Worm (Caenorhabditis elegans) whole organism, mixed stage, embryonic: ENCODE data around the gene nlp-70.

Experiments
- M03D4.4 ChIP-seq: sonication (generic microtip); optimal IDR thresholded peaks from 2 replicates; lab custom pipeline; 2017; ENCODE audit warnings: mild to moderate bottlenecking, missing genetic modification characterization, missing compliant biosample characterization
- bed-3 ChIP-seq: fragments of 200-800 bp; sonication (Bioruptor generic); optimal IDR thresholded peaks from 3 replicates; lab custom pipeline; 2018; ENCODE audit warnings: mild to moderate bottlenecking, missing genetic modification characterization, moderate library complexity, missing compliant biosample characterization
- blmp-1 ChIP-seq: fragments of 150-350 bp; optimal IDR thresholded peaks from 2 replicates; lab custom pipeline; 2014; ENCODE audit warnings: missing biosample characterization, missing genetic modification characterization
- ceh-43 ChIP-seq: fragments of 200-800 bp; sonication (Bioruptor generic); optimal IDR thresholded peaks from 2 replicates; lab custom pipeline; 2018; ENCODE audit warnings: mild to moderate bottlenecking, missing genetic modification characterization, moderate library complexity, missing compliant biosample characterization
- ceh-83 ChIP-seq: fragments of 200-800 bp; sonication (Bioruptor generic); optimal IDR thresholded peaks from 2 replicates; lab custom pipeline; 2018; ENCODE audit warnings: mild to moderate bottlenecking, missing genetic modification characterization, missing compliant biosample characterization
- ces-1 ChIP-seq: fragments of 150-350 bp; optimal IDR thresholded peaks from 2 replicates; lab custom pipeline; 2014; ENCODE audit warnings: missing biosample characterization, missing genetic modification reagents, missing genetic modification characterization
- cnd-1 ChIP-seq: fragments of 200-800 bp; sonication (Bioruptor generic); optimal IDR thresholded peaks from 2 replicates; lab custom pipeline; 2018; ENCODE audit warnings: mild to moderate bottlenecking, missing genetic modification characterization, missing compliant biosample characterization
- drap-1 ChIP-seq: fragments of 200-800 bp; sonication (Bioruptor generic); optimal IDR thresholded peaks from 3 replicates; lab custom pipeline; 2018; ENCODE audit warnings: mild to moderate bottlenecking, missing genetic modification characterization, missing compliant biosample characterization
- elt-1 ChIP-seq: sonication (generic microtip); optimal IDR thresholded peaks from 2 replicates; lab custom pipeline; 2017; ENCODE audit warnings: missing genetic modification characterization, mild to moderate bottlenecking, missing compliant biosample characterization, antibody characterized with exemption, moderate library complexity, borderline replicate concordance; ENCODE audit not compliant: insufficient read depth
- elt-3 ChIP-seq: fragments of 150-350 bp; optimal IDR thresholded peaks from 2 replicates; lab custom pipeline; 2014; ENCODE audit warnings: missing biosample characterization, missing genetic modification characterization
- ham-2 ChIP-seq: fragments of 200-800 bp; sonication (Bioruptor generic); optimal IDR thresholded peaks from 2 replicates; lab custom pipeline; 2018; ENCODE audit warnings: mild to moderate bottlenecking, missing genetic modification characterization, missing compliant biosample characterization
- hlh-1 ChIP-seq: fragments of 150-350 bp; optimal IDR thresholded peaks from 2 replicates; lab custom pipeline; 2014; ENCODE audit warnings: missing biosample characterization, missing genetic modification reagents, missing genetic modification characterization
- lin-32 ChIP-seq: fragments of 200-800 bp; sonication (Bioruptor generic); optimal IDR thresholded peaks from 2 replicates; lab custom pipeline; 2018; ENCODE audit warnings: mild to moderate bottlenecking, missing genetic modification characterization, missing compliant biosample characterization
- mab-5 ChIP-seq: fragments of 150-350 bp; optimal IDR thresholded peaks from 2 replicates; lab custom pipeline; 2014; ENCODE audit warnings: missing biosample characterization, missing genetic modification characterization
- mls-2 ChIP-seq: sonication (generic microtip); optimal IDR thresholded peaks from 2 replicates; lab custom pipeline; 2016; ENCODE audit warnings: mild to moderate bottlenecking, missing genetic modification characterization, moderate library complexity, missing compliant biosample characterization
- nhr-12 ChIP-seq: fragments of 150-350 bp; optimal IDR thresholded peaks from 2 replicates; lab custom pipeline; 2014; ENCODE audit warnings: missing biosample characterization, missing genetic modification characterization
- nhr-2 ChIP-seq: fragments of 150-350 bp; optimal IDR thresholded peaks from 2 replicates; lab custom pipeline; 2014; ENCODE audit warnings: missing biosample characterization, missing genetic modification characterization
- nhr-237 ChIP-seq: fragments of 150-350 bp; optimal IDR thresholded peaks from 2 replicates; lab custom pipeline; 2014; ENCODE audit warnings: missing biosample characterization, missing genetic modification characterization
- nhr-76 ChIP-seq: sonication (generic microtip); optimal IDR thresholded peaks from 2 replicates; lab custom pipeline; 2017; ENCODE audit warnings: missing biosample characterization, missing genetic modification characterization
- pha-4 ChIP-seq: fragments of 150-350 bp; optimal IDR thresholded peaks from 2 replicates; lab custom pipeline; 2018; ENCODE audit warnings: missing biosample characterization, missing genetic modification reagents, missing genetic modification characterization
- sem-2 ChIP-seq: fragments of 200-800 bp; sonication (Bioruptor generic); optimal IDR thresholded peaks from 2 replicates; lab custom pipeline; 2018; ENCODE audit warnings: mild to moderate bottlenecking, missing genetic modification characterization, missing compliant biosample characterization
- snpc-4 ChIP-seq: fragments of 150-350 bp; optimal IDR thresholded peaks from 2 replicates; lab custom pipeline; 2014; ENCODE audit warnings: missing biosample characterization, missing genetic modification characterization
- sptf-1 ChIP-seq: sonication (generic microtip); optimal IDR thresholded peaks from 2 replicates; lab custom pipeline; 2017; ENCODE audit warnings: mild to moderate bottlenecking, missing genetic modification characterization, moderate library complexity, missing compliant biosample characterization
- tbx-8 ChIP-seq: fragments of 200-800 bp; sonication (Bioruptor generic); optimal IDR thresholded peaks from 2 replicates; lab custom pipeline; 2018; ENCODE audit warnings: mild to moderate bottlenecking, missing genetic modification characterization, moderate library complexity, missing compliant biosample characterization
- unc-120 ChIP-seq: sonication (generic microtip); optimal IDR thresholded peaks from 2 replicates; lab custom pipeline; 2017; ENCODE audit warnings: missing genetic modification characterization, missing compliant biosample characterization; ENCODE audit not compliant: poor library complexity, severe bottlenecking
- unc-62 ChIP-seq: fragments of 150-350 bp; optimal IDR thresholded peaks from 2 replicates; lab custom pipeline; 2014; ENCODE audit warnings: missing biosample characterization, missing genetic modification reagents, missing genetic modification characterization
- zip-8 ChIP-seq: fragments of 150-350 bp; optimal IDR thresholded peaks from 2 replicates; lab custom pipeline; 2014; ENCODE audit warnings: missing biosample characterization, missing genetic modification characterization
- ztf-11 ChIP-seq: fragments of 150-350 bp; optimal IDR thresholded peaks from 2 replicates; lab custom pipeline; 2014; ENCODE audit warnings: missing biosample characterization, missing genetic modification characterization

Gene nlp-70

ce11 chrV:265062-265963 is 7.4 kb downstream of the nlp-70 start:
- peak; percentile 47 for TF ChIP-seq unc-62
- peak; percentile 23 for TF ChIP-seq nhr-237 (tag; lab: Kevin White, UChicago)
- peak; percentile 99 for TF ChIP-seq unc-120 (tag; lab: Kevin White, UChicago)
- peak; percentile 63 for TF ChIP-seq mls-2 (tag; lab: Kevin White, UChicago)
- TF ChIP-seq mab-5 (tag; lab: Kevin White, UChicago): peak; percentile 5
- TF ChIP-seq bed-3 (GFP tag; lab: Kevin White, UChicago): peak; percentile 80
- TF ChIP-seq tbx-8 (GFP tag; lab: Kevin White, UChicago): peak; percentile 46
- TF ChIP-seq nhr-2 (tag; lab: Kevin White, UChicago): peak; percentile 54
- peak; percentile 89 for TF ChIP-seq M03D4.4 (tag; lab: Kevin White, UChicago)

ce11 chrV:260334-260733 is 12.4 kb downstream of the nlp-70 start:
- no peak for TF ChIP-seq blmp-1
- TF ChIP-seq elt-1 (tag; lab: Kevin White, UChicago): no peak
- TF ChIP-seq nhr-12 (tag; lab: Kevin White, UChicago): no peak
- no peak for TF ChIP-seq elt-3
- no peak for TF ChIP-seq drap-1
- TF ChIP-seq nhr-76: no peak

- no peak for TF ChIP-seq lin-32
- no peak for TF ChIP-seq sem-2 (GFP tag; lab: Kevin White, UChicago)
- TF ChIP-seq bed-3 (GFP tag; lab: Kevin White, UChicago): no peak
- no peak for TF ChIP-seq nhr-237 (tag; lab: Kevin White, UChicago)
- no peak for TF ChIP-seq elt-1 (tag; lab: Kevin White, UChicago)
Measured at ce11 chrV:258730-259129, 14.0 kb downstream of the nlp-70 start, which contains the start of gene nhr-204. TSS of gene nhr-204 (minus strand) at chrV:258830.

- TF ChIP-seq zip-8 (tag; lab: Kevin White, UChicago) (no peak), hlh-1 (no peak)
Measured at ce11 chrV:254591-254990, 18.1 kb downstream of the nlp-70 start, which contains the start of gene str-121. TSS of gene str-121 (minus strand) at chrV:254691.

ce11 chrV:251652-252051 is 21.1 kb downstream of the nlp-70 start, which contains the start of gene oac-39:
TSS of gene oac-39 (minus strand) at chrV:251752.
- TF ChIP-seq blmp-1 (no peak), ham-2 (no peak), elt-3 (no peak), ceh-43 (no peak), pha-4 (tag; lab: Kevin White, UChicago) (no peak), cnd-1 (no peak)
- TF ChIP-seq, all 35 proteins: peak for 0

ce11 chrV:248636-249035 is 24.1 kb downstream of the nlp-70 start:
- TF ChIP-seq nhr-12 (tag; lab: Kevin White, UChicago) (no peak), sem-2 (GFP tag; lab: Kevin White, UChicago) (no peak), nhr-2 (tag; lab: Kevin White, UChicago) (no peak), ztf-11 (tag; lab: Kevin White, UChicago) (no peak), ces-1 (GFP tag; lab: Kevin White, UChicago) (no peak), sptf-1 (tag; lab: Kevin White, UChicago) (no peak), unc-62 (no peak), unc-120 (tag; lab: Kevin White, UChicago) (no peak), ham-2 (no peak), snpc-4 (tag; lab: Kevin White, UChicago) (no peak), pha-4 (tag; lab: Kevin White, UChicago) (no peak), ceh-83 (GFP tag; lab: Kevin White, UChicago) (no peak)
